Fruit fly (Drosophila melanogaster) whole organism, embryonic: Measurements from ENCODE around the gene CG31808.

Experiments
- B-H1 ChIP-seq: fragments of 200-800 bp; sonication (Bioruptor generic); IDR thresholded peaks from 3 replicates; pipeline ENCODE4 v1.3.6; 2022; ENCODE audit warnings: missing biosample characterization, missing genetic modification characterization
- Bdp1 ChIP-seq: fragments of 200-800 bp; sonication (Bioruptor generic); optimal IDR thresholded peaks from 3 replicates; lab custom pipeline; 2016; ENCODE audit warnings: missing biosample characterization, missing genetic modification characterization
- CG12299 ChIP-seq: fragments of 200-800 bp; sonication (Bioruptor generic); optimal IDR thresholded peaks from 2 replicates; lab custom pipeline; 2018; ENCODE audit warnings: missing biosample characterization, mild to moderate bottlenecking, missing genetic modification characterization
- CG12942 ChIP-seq: fragments of 200-800 bp; sonication (Bioruptor generic); optimal IDR thresholded peaks from 3 replicates; lab custom pipeline; 2016; ENCODE audit warnings: missing biosample characterization, missing genetic modification characterization
- CG13296 ChIP-seq: fragments of 200-800 bp; sonication (Bioruptor generic); optimal IDR thresholded peaks from 3 replicates; lab custom pipeline; 2018; ENCODE audit warnings: missing biosample characterization, mild to moderate bottlenecking, missing genetic modification characterization
- CG14441 ChIP-seq: fragments of 200-800 bp; sonication (Bioruptor generic); IDR thresholded peaks from 2 replicates; pipeline ENCODE4 v1.3.6; 2022; ENCODE audit warnings: missing biosample characterization, missing genetic modification characterization
- CG15269 ChIP-seq: fragments of 200-800 bp; sonication (Bioruptor generic); optimal IDR thresholded peaks from 2 replicates; lab custom pipeline; 2018; ENCODE audit warnings: missing biosample characterization, mild to moderate bottlenecking, missing genetic modification characterization, moderate library complexity
- CG1529 ChIP-seq: fragments of 200-800 bp; sonication (Bioruptor generic); optimal IDR thresholded peaks from 3 replicates; lab custom pipeline; 2018; ENCODE audit warnings: missing biosample characterization, missing genetic modification characterization
- CG15696 ChIP-seq: fragments of 200-800 bp; sonication (Bioruptor generic); optimal IDR thresholded peaks from 2 replicates; lab custom pipeline; 2019; ENCODE audit warnings: missing biosample characterization, mild to moderate bottlenecking, missing genetic modification characterization, moderate library complexity
- CG17328 ChIP-seq: fragments of 200-800 bp; sonication (Bioruptor generic); IDR thresholded peaks from 2 replicates; pipeline ENCODE4 v1.3.6; 2022; ENCODE audit warnings: missing biosample characterization, missing genetic modification characterization
- CG17829 ChIP-seq: fragments of 200-800 bp; optimal IDR thresholded peaks from 2 replicates; lab custom pipeline; 2019; ENCODE audit warnings: missing biosample characterization, mild to moderate bottlenecking, missing genetic modification characterization, moderate library complexity
- CG2202 ChIP-seq: fragments of 200-800 bp; sonication (Bioruptor generic); optimal IDR thresholded peaks from 2 replicates; lab custom pipeline; 2018; ENCODE audit warnings: missing biosample characterization, mild to moderate bottlenecking, missing genetic modification characterization
- CG3163 ChIP-seq: fragments of 200-800 bp; sonication (Bioruptor generic); optimal IDR thresholded peaks from 3 replicates; lab custom pipeline; 2016; ENCODE audit warnings: missing biosample characterization, missing genetic modification characterization
- CG32767 ChIP-seq: fragments of 200-800 bp; sonication (Bioruptor generic); IDR thresholded peaks from 2 replicates; pipeline ENCODE4 v1.3.6; 2022; ENCODE audit warnings: missing biosample characterization, missing genetic modification characterization
- CG32772 ChIP-seq: fragments of 200-800 bp; sonication (Bioruptor generic); IDR thresholded peaks from 2 replicates; pipeline ENCODE4 v1.3.6; 2022; ENCODE audit warnings: missing biosample characterization, missing genetic modification characterization
- CG3838 ChIP-seq: fragments of 200-800 bp; sonication (Bioruptor generic); optimal IDR thresholded peaks from 3 replicates; lab custom pipeline; 2016; ENCODE audit warnings: missing biosample characterization, missing genetic modification characterization
- CG3847 ChIP-seq: fragments of 200-800 bp; sonication (Bioruptor generic); IDR thresholded peaks from 2 replicates; pipeline ENCODE4 v1.3.6; 2022; ENCODE audit warnings: missing biosample characterization, missing genetic modification characterization
- CG3995 ChIP-seq: fragments of 200-800 bp; sonication (Bioruptor generic); optimal IDR thresholded peaks from 3 replicates; lab custom pipeline; 2016; ENCODE audit warnings: missing biosample characterization, missing genetic modification characterization
- CG43689 ChIP-seq: fragments of 200-800 bp; sonication (Bioruptor generic); IDR thresholded peaks from 2 replicates; pipeline ENCODE4 v1.3.6; 2022; ENCODE audit warnings: missing biosample characterization, missing genetic modification characterization
- CG7271 ChIP-seq: fragments of 200-800 bp; sonication (Bioruptor generic); optimal IDR thresholded peaks from 2 replicates; lab custom pipeline; 2018; ENCODE audit warnings: missing biosample characterization, mild to moderate bottlenecking, missing genetic modification characterization, moderate library complexity
- CG7839 ChIP-seq: fragments of 200-800 bp; sonication (Bioruptor generic); optimal IDR thresholded peaks from 3 replicates; lab custom pipeline; 2018; ENCODE audit warnings: missing biosample characterization, mild to moderate bottlenecking, missing genetic modification characterization, moderate library complexity
- Chrac-16 ChIP-seq: fragments of 200-800 bp; sonication (Bioruptor generic); optimal IDR thresholded peaks from 3 replicates; lab custom pipeline; 2016; ENCODE audit warnings: missing biosample characterization, missing genetic modification characterization
- E2f2 ChIP-seq: fragments of 200-800 bp; sonication (Bioruptor generic); IDR thresholded peaks from 2 replicates; pipeline ENCODE4 v1.3.6; 2022; ENCODE audit warnings: missing biosample characterization, missing genetic modification characterization
- Gsc ChIP-seq: fragments of 200-800 bp; sonication (Bioruptor generic); IDR thresholded peaks from 2 replicates; pipeline ENCODE4 v1.3.6; 2022; ENCODE audit warnings: missing biosample characterization, missing genetic modification characterization
- Jarid2 ChIP-seq: fragments of 200-800 bp; sonication (Bioruptor generic); optimal IDR thresholded peaks from 3 replicates; lab custom pipeline; 2017; ENCODE audit warnings: mild to moderate bottlenecking, missing biosample characterization, missing genetic modification reagents, missing genetic modification characterization
- Lhr ChIP-seq: fragments of 200-800 bp; sonication (Bioruptor generic); optimal IDR thresholded peaks from 3 replicates; lab custom pipeline; 2017; ENCODE audit warnings: mild to moderate bottlenecking, missing biosample characterization, missing genetic modification reagents, missing genetic modification characterization
- MBD-R2 ChIP-seq: fragments of 200-800 bp; sonication (Bioruptor generic); IDR thresholded peaks from 2 replicates; pipeline ENCODE4 v1.3.6; 2022; ENCODE audit warnings: missing biosample characterization, missing genetic modification characterization
- Meics ChIP-seq: fragments of 200-800 bp; sonication (Bioruptor generic); optimal IDR thresholded peaks from 2 replicates; lab custom pipeline; 2017; ENCODE audit warnings: missing biosample characterization, mild to moderate bottlenecking, missing genetic modification characterization
- Myb ChIP-seq: fragments of 200-800 bp; sonication (Bioruptor generic); optimal IDR thresholded peaks from 2 replicates; lab custom pipeline; 2016; ENCODE audit warnings: missing biosample characterization, missing genetic modification characterization
- Opbp ChIP-seq: fragments of 200-800 bp; sonication (Bioruptor generic); IDR thresholded peaks from 3 replicates; pipeline ENCODE4 v1.3.6; 2022; ENCODE audit warnings: missing biosample characterization, missing genetic modification characterization; ENCODE audit not compliant: partially characterized antibody
- Poxn ChIP-seq: fragments of 200-800 bp; sonication (Bioruptor generic); IDR thresholded peaks from 2 replicates; pipeline ENCODE4 v1.3.6; 2022; ENCODE audit warnings: missing biosample characterization, missing genetic modification characterization
- Rx ChIP-seq: fragments of 200-800 bp; sonication (Bioruptor generic); IDR thresholded peaks from 2 replicates; pipeline ENCODE4 v1.3.6; 2022; ENCODE audit warnings: missing biosample characterization, missing genetic modification characterization
- Ssrp ChIP-seq: fragments of 200-800 bp; sonication (Bioruptor generic); optimal IDR thresholded peaks from 2 replicates; lab custom pipeline; 2018; ENCODE audit warnings: missing biosample characterization, mild to moderate bottlenecking, missing genetic modification characterization, moderate library complexity
- Taf1 ChIP-seq: fragments of 200-800 bp; sonication (Bioruptor generic); IDR thresholded peaks from 2 replicates; pipeline ENCODE4 v1.3.6; 2022; ENCODE audit warnings: missing biosample characterization, missing genetic modification characterization
- ato ChIP-seq: fragments of 200-800 bp; sonication (Bioruptor generic); IDR thresholded peaks from 2 replicates; pipeline ENCODE4 v1.3.6; 2022; ENCODE audit warnings: missing biosample characterization, missing genetic modification characterization; ENCODE audit not compliant: partially characterized antibody
- croc ChIP-seq: fragments of 200-800 bp; sonication (Bioruptor generic); conservative IDR thresholded peaks from 3 replicates; pipeline ENCODE4 v1.3.6; 2022; ENCODE audit warnings: missing biosample characterization, missing genetic modification characterization
- dan ChIP-seq: fragments of 200-800 bp; sonication (Bioruptor generic); IDR thresholded peaks from 2 replicates; pipeline ENCODE4 v1.3.6; 2022; ENCODE audit warnings: missing biosample characterization, missing genetic modification characterization
- en ChIP-seq: fragments of 200-800 bp; sonication (Bioruptor generic); optimal IDR thresholded peaks from 2 replicates; lab custom pipeline; 2016; ENCODE audit warnings: missing biosample characterization, missing genetic modification characterization
- fd64A ChIP-seq: fragments of 200-800 bp; sonication (Bioruptor generic); optimal IDR thresholded peaks from 3 replicates; lab custom pipeline; 2018; ENCODE audit warnings: missing biosample characterization, mild to moderate bottlenecking, missing genetic modification characterization
- fu2 ChIP-seq: fragments of 200-800 bp; sonication (Bioruptor generic); optimal IDR thresholded peaks from 2 replicates; lab custom pipeline; 2016; ENCODE audit warnings: missing biosample characterization, missing genetic modification characterization
- gem ChIP-seq: fragments of 200-800 bp; sonication (Bioruptor generic); optimal IDR thresholded peaks from 2 replicates; lab custom pipeline; 2019; ENCODE audit warnings: missing biosample characterization, mild to moderate bottlenecking, missing genetic modification characterization, moderate library complexity
- nom ChIP-seq: fragments of 200-800 bp; sonication (Bioruptor generic); optimal IDR thresholded peaks from 2 replicates; lab custom pipeline; 2017; ENCODE audit warnings: missing biosample characterization, missing genetic modification characterization, mild to moderate bottlenecking, moderate library complexity, missing genetic modification reagents
- peb ChIP-seq: fragments of 200-800 bp; sonication (Bioruptor generic); IDR thresholded peaks from 2 replicates; pipeline ENCODE4 v1.3.6; 2022; ENCODE audit warnings: missing biosample characterization, missing genetic modification characterization
- pita ChIP-seq: fragments of 200-800 bp; sonication (Bioruptor generic); optimal IDR thresholded peaks from 2 replicates; lab custom pipeline; 2017; ENCODE audit warnings: missing biosample characterization, mild to moderate bottlenecking, missing genetic modification characterization
- pum ChIP-seq: fragments of 200-800 bp; sonication (Bioruptor generic); optimal IDR thresholded peaks from 2 replicates; lab custom pipeline; 2016; ENCODE audit warnings: missing biosample characterization, missing genetic modification characterization
- ro ChIP-seq: fragments of 200-800 bp; sonication (Bioruptor generic); IDR thresholded peaks from 2 replicates; pipeline ENCODE4 v1.3.6; 2022; ENCODE audit warnings: missing biosample characterization, missing genetic modification characterization
- run ChIP-seq: fragments of 200-800 bp; sonication (Bioruptor generic); optimal IDR thresholded peaks from 3 replicates; lab custom pipeline; 2018; ENCODE audit warnings: missing biosample characterization, mild to moderate bottlenecking, missing genetic modification characterization
- salm ChIP-seq: fragments of 200-800 bp; sonication (Bioruptor generic); optimal IDR thresholded peaks from 2 replicates; lab custom pipeline; 2018; ENCODE audit warnings: missing biosample characterization, mild to moderate bottlenecking, missing genetic modification characterization
- ttk ChIP-seq: fragments of 200-800 bp; sonication (Bioruptor generic); IDR thresholded peaks from 2 replicates; pipeline ENCODE4 v2.1.2; 2022; ENCODE audit warnings: missing biosample characterization, missing genetic modification characterization
- tup ChIP-seq: fragments of 200-800 bp; sonication (Bioruptor generic); optimal IDR thresholded peaks from 2 replicates; lab custom pipeline; 2016; ENCODE audit warnings: missing biosample characterization, mild to moderate bottlenecking, missing genetic modification characterization, moderate library complexity
- zen ChIP-seq: fragments of 200-800 bp; sonication (Bioruptor generic); optimal IDR thresholded peaks from 3 replicates; lab custom pipeline; 2018; ENCODE audit warnings: missing biosample characterization, mild to moderate bottlenecking, missing genetic modification characterization, moderate library complexity

The CG31808 gene

dm6 chr2L:16684908-16685611 is 30.9 kb downstream of the CG31808 start (continued):
- no peak for TF ChIP-seq Lhr (GFP tag; lab: Kevin White, UChicago)
- TF ChIP-seq CG3163 (GFP tag; lab: Kevin White, UChicago), result no peak
- no peak for TF ChIP-seq CG43689 (GFP tag; lab: Robert Waterston, UW)
- TF ChIP-seq CG12299, result peak; percentile 64
- no peak for TF ChIP-seq tup (GFP tag; lab: Kevin White, UChicago)
- TF ChIP-seq croc (GFP tag; lab: Robert Waterston, UW), result 0 out of 3 replicates have a peak, but pooled peaks have one; percentile 16
- TF ChIP-seq CG12942 (GFP tag; lab: Kevin White, UChicago), result no peak
- TF ChIP-seq Gsc (GFP tag; lab: Robert Waterston, UW), result no peak
- TF ChIP-seq CG14441 (GFP tag; lab: Robert Waterston, UW), result no peak
- peak; percentile 1 for TF ChIP-seq zen (tag; lab: Kevin White, UChicago)
- no peak for TF ChIP-seq CG17328
- no peak for TF ChIP-seq dan
- no peak for TF ChIP-seq Poxn
- TF ChIP-seq Rx, result no peak
- TF ChIP-seq run (tag; lab: Kevin White, UChicago), result peak; percentile 52
- no peak for TF ChIP-seq Taf1
- TF ChIP-seq Meics (GFP tag; lab: Kevin White, UChicago), result peak; percentile 69
- no peak for TF ChIP-seq CG2202 (tag; lab: Kevin White, UChicago)
- TF ChIP-seq CG3995 (GFP tag; lab: Kevin White, UChicago), result no peak
- TF ChIP-seq CG17829, result peak; percentile 39
- TF ChIP-seq Bdp1, result no peak
- TF ChIP-seq CG32767, result peak; percentile 12; the same call in 1 of the 2 replicates
- TF ChIP-seq MBD-R2 (GFP tag; lab: Robert Waterston, UW), result no peak
- no peak for TF ChIP-seq ato (GFP tag; lab: Robert Waterston, UW)
- TF ChIP-seq fu2 (GFP tag; lab: Kevin White, UChicago), result no peak
- peak; percentile 20 for TF ChIP-seq salm (tag; lab: Kevin White, UChicago)
- TF ChIP-seq gem (tag; lab: Kevin White, UChicago), result peak; percentile 87
- no peak for TF ChIP-seq en (GFP tag; lab: Kevin White, UChicago)
- no peak for TF ChIP-seq peb (GFP tag; lab: Robert Waterston, UW)
- no peak for TF ChIP-seq Opbp (GFP tag; lab: Robert Waterston, UW)
- TF ChIP-seq pum (GFP tag; lab: Kevin White, UChicago), result no peak
- no peak for TF ChIP-seq Myb (GFP tag; lab: Kevin White, UChicago)
- TF ChIP-seq CG3838 (GFP tag; lab: Kevin White, UChicago), result no peak
- TF ChIP-seq CG32772, result 0 out of 2 replicates have a peak, but pooled peaks have one; percentile 4
- TF ChIP-seq nom (GFP tag; lab: Kevin White, UChicago), result peak; percentile 36
- peak; percentile 77 for TF ChIP-seq CG15269 (tag; lab: Kevin White, UChicago)
- TF ChIP-seq E2f2, result no peak; the same call in 1 of the 2 replicates
- TF ChIP-seq CG15696, result no peak
- no peak for TF ChIP-seq CG3847 (GFP tag; lab: Robert Waterston, UW)
- peak; percentile 57 for TF ChIP-seq Ssrp (tag; lab: Kevin White, UChicago)
- no peak; the same call in 2 of the 3 replicates for TF ChIP-seq B-H1 (GFP tag; lab: Robert Waterston, UW)
- no peak for TF ChIP-seq ttk
- TF ChIP-seq CG7271, result no peak
- no peak for TF ChIP-seq fd64A (GFP tag; lab: Kevin White, UChicago)
- TF ChIP-seq Chrac-16 (GFP tag; lab: Kevin White, UChicago), result no peak
- TF ChIP-seq CG7839 (tag; lab: Kevin White, UChicago), result peak; percentile 82
- TF ChIP-seq ro (GFP tag; lab: Robert Waterston, UW), result no peak
- TF ChIP-seq CG1529 (GFP tag; lab: Kevin White, UChicago), result no peak
- TF ChIP-seq Jarid2 (GFP tag; lab: Kevin White, UChicago), result peak; percentile 34
- TF ChIP-seq CG13296 (GFP tag; lab: Kevin White, UChicago), result peak; percentile 68
- no peak for TF ChIP-seq pita
